Worm (Caenorhabditis elegans) whole organism, L4/young adult: ENCODE measurements around the gene moc-5.

Experiments
- W03F9.2 ChIP-seq: fragments of 150-350 bp; optimal IDR thresholded peaks from 2 replicates; lab custom pipeline; 2014; ENCODE audit warnings: missing biosample characterization, missing genetic modification characterization
- dao-5 ChIP-seq: sonication (generic microtip); optimal IDR thresholded peaks from 2 replicates; lab custom pipeline; 2016; ENCODE audit warnings: missing genotype, missing genetic modification characterization, moderate library complexity, missing compliant biosample characterization
- him-1 ChIP-seq: sonication (generic microtip); optimal IDR thresholded peaks from 2 replicates; lab custom pipeline; 2016; ENCODE audit warnings: missing genotype, missing genetic modification reagents, missing genetic modification characterization, missing compliant biosample characterization

- no peak for TF ChIP-seq him-1
- no peak for TF ChIP-seq W03F9.2 (tag; lab: Kevin White, UChicago)
- no peak for TF ChIP-seq dao-5 (tag; lab: Kevin White, UChicago)
Measured at ce11 chrX:9585584-9586166, 19.9 kb upstream of the moc-5 start.
